Worm (Caenorhabditis elegans) whole organism, L3 larva: ENCODE results near the gene clc-13.

Source experiments
- aly-2 ChIP-seq: fragments of 150-350 bp; optimal IDR thresholded peaks from 2 replicates; lab custom pipeline; 2014; ENCODE audit warnings: missing biosample characterization, missing genetic modification characterization
- ama-1 ChIP-seq: fragments of 150-350 bp; optimal IDR thresholded peaks from 2 replicates; lab custom pipeline; 2018
- ceh-16 ChIP-seq: sonication (generic microtip); optimal IDR thresholded peaks from 2 replicates; lab custom pipeline; 2017; ENCODE audit warnings: missing biosample characterization, missing genetic modification characterization
- ceh-28 ChIP-seq: fragments of 150-350 bp; optimal IDR thresholded peaks from 2 replicates; lab custom pipeline; 2014; ENCODE audit warnings: missing biosample characterization, missing genetic modification reagents, missing genetic modification characterization
- ceh-82 ChIP-seq: fragments of 150-350 bp; optimal IDR thresholded peaks from 2 replicates; lab custom pipeline; 2014; ENCODE audit warnings: missing biosample characterization, missing genetic modification characterization
- daf-12 ChIP-seq: fragments of 150-350 bp; optimal IDR thresholded peaks from 2 replicates; lab custom pipeline; 2014; ENCODE audit warnings: missing biosample characterization, missing genetic modification reagents, missing genetic modification characterization
- elt-1 ChIP-seq: fragments of 150-350 bp; optimal IDR thresholded peaks from 2 replicates; lab custom pipeline; 2014; ENCODE audit warnings: missing biosample characterization, missing genetic modification characterization
- elt-2 ChIP-seq: sonication (generic microtip); optimal IDR thresholded peaks from 2 replicates; lab custom pipeline; 2016; ENCODE audit warnings: missing genetic modification reagents, mild to moderate bottlenecking, missing genetic modification characterization, missing compliant biosample characterization
- elt-3 ChIP-seq, 3 experiments: fragments of 150-350 bp in 1 of 3; sonication (generic microtip) in 2 of 3; optimal IDR thresholded peaks; 2 replicates in 2 of 3; 4 replicates in 1 of 3; lab custom pipeline; 2014 to 2017; ENCODE audit warnings: missing biosample characterization in 3 of 3, missing genetic modification characterization in 3 of 3
- eor-1 ChIP-seq, 2 experiments: fragments of 150-350 bp; optimal IDR thresholded peaks; 2 replicates each; lab custom pipeline; 2014 to 2018; ENCODE audit warnings: missing biosample characterization in 2 of 2, missing genetic modification characterization in 2 of 2
- fkh-10 ChIP-seq: sonication (generic microtip); optimal IDR thresholded peaks from 2 replicates; lab custom pipeline; 2017; ENCODE audit warnings: missing biosample characterization, missing genetic modification reagents, missing genetic modification characterization
- fkh-2 ChIP-seq: fragments of 150-350 bp; optimal IDR thresholded peaks from 2 replicates; lab custom pipeline; 2014; ENCODE audit warnings: missing biosample characterization, missing genetic modification reagents, missing genetic modification characterization
- fos-1 ChIP-seq: fragments of 150-350 bp; optimal IDR thresholded peaks from 2 replicates; lab custom pipeline; 2014; ENCODE audit warnings: missing biosample characterization, missing genetic modification characterization
- hmg-11 ChIP-seq: sonication (generic microtip); optimal IDR thresholded peaks from 2 replicates; lab custom pipeline; 2016; ENCODE audit warnings: missing genetic modification characterization, missing compliant biosample characterization
- jun-1 ChIP-seq: fragments of 150-350 bp; optimal IDR thresholded peaks from 2 replicates; lab custom pipeline; 2014; ENCODE audit warnings: missing biosample characterization, missing genetic modification reagents, missing genetic modification characterization
- lin-39 ChIP-seq: fragments of 150-350 bp; optimal IDR thresholded peaks from 2 replicates; lab custom pipeline; 2018; ENCODE audit warnings: missing biosample characterization, missing genetic modification reagents, missing genetic modification characterization
- mml-1 ChIP-seq: fragments of 150-350 bp; sonication (generic microtip); optimal IDR thresholded peaks from 3 replicates; lab custom pipeline; 2014; ENCODE audit warnings: missing biosample characterization, missing genetic modification characterization
- nfya-1 ChIP-seq: sonication (generic microtip); optimal IDR thresholded peaks from 2 replicates; lab custom pipeline; 2017; ENCODE audit warnings: missing genetic modification characterization, mild to moderate bottlenecking, missing compliant biosample characterization, antibody characterized with exemption, moderate library complexity; ENCODE audit not compliant: insufficient read depth
- nhr-237 ChIP-seq: fragments of 150-350 bp; optimal IDR thresholded peaks from 2 replicates; lab custom pipeline; 2014; ENCODE audit warnings: missing biosample characterization, missing genetic modification characterization
- nhr-25 ChIP-seq: sonication (generic microtip); optimal IDR thresholded peaks from 2 replicates; lab custom pipeline; 2017; ENCODE audit warnings: missing biosample characterization, missing genetic modification characterization
- nhr-43 ChIP-seq: sonication (generic microtip); optimal IDR thresholded peaks from 2 replicates; lab custom pipeline; 2016; ENCODE audit warnings: mild to moderate bottlenecking, missing genetic modification characterization, missing compliant biosample characterization; ENCODE audit not compliant: poor library complexity, severe bottlenecking
- nhr-67 ChIP-seq: fragments of 150-350 bp; optimal IDR thresholded peaks from 2 replicates; lab custom pipeline; 2014; ENCODE audit warnings: missing biosample characterization, missing genetic modification characterization
- nhr-76 ChIP-seq: fragments of 150-350 bp; sonication (generic microtip); optimal IDR thresholded peaks from 5 replicates; lab custom pipeline; 2014; ENCODE audit warnings: missing biosample characterization, missing genetic modification characterization
- pqm-1 ChIP-seq: fragments of 150-350 bp; optimal IDR thresholded peaks from 2 replicates; lab custom pipeline; 2017; ENCODE audit warnings: missing biosample characterization, missing genetic modification characterization, inconsistent platforms
- skn-1 ChIP-seq: fragments of 150-350 bp; optimal IDR thresholded peaks from 2 replicates; lab custom pipeline; 2014; ENCODE audit warnings: missing biosample characterization, missing genetic modification characterization
- snpc-4 ChIP-seq: fragments of 150-350 bp; optimal IDR thresholded peaks from 2 replicates; lab custom pipeline; 2014; ENCODE audit warnings: missing biosample characterization, missing genetic modification characterization
- tbx-2 ChIP-seq: sonication (generic microtip); optimal IDR thresholded peaks from 2 replicates; lab custom pipeline; 2016; ENCODE audit warnings: mild to moderate bottlenecking, missing genetic modification characterization, missing compliant biosample characterization
- unc-39 ChIP-seq: sonication (generic microtip); optimal IDR thresholded peaks from 4 replicates; lab custom pipeline; 2017; ENCODE audit warnings: missing biosample characterization, missing genetic modification characterization
- zag-1 ChIP-seq: fragments of 150-350 bp; optimal IDR thresholded peaks from 2 replicates; lab custom pipeline; 2014; ENCODE audit warnings: missing biosample characterization, missing genetic modification characterization
- ztf-11 ChIP-seq: fragments of 150-350 bp; optimal IDR thresholded peaks from 2 replicates; lab custom pipeline; 2014; ENCODE audit warnings: missing biosample characterization, missing genetic modification characterization
- ztf-4 ChIP-seq: fragments of 150-350 bp; optimal IDR thresholded peaks from 2 replicates; lab custom pipeline; 2014; ENCODE audit warnings: missing biosample characterization, missing genetic modification characterization

The clc-13 gene

DNA sequence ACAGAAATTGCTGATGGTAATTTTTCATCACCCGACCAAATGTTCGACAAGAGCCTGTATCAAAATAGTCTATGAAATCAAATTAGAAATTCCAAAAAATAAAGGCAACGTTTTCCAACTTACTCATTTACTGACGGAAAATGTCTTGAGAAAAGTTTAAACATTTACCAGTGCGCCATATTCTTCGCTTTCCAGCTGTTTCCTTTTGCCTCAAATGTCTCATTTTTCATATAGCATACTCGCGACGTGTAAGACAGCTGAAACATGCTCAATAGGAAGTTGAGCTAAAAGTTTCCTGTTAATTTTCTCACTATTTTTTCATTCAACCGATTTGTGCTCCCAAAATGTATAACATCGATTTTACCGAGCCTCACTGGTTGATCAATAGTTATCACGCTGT, 45.8 kb downstream of the clc-13 start, which contains the start of gene sri-66:
TSS of gene sri-66 (plus strand) at position 301 of the 400 bp plus-strand sequence.
- TF ChIP-seq hmg-11 (tag; lab: Kevin White, UChicago) (no peak), fos-1 (no peak), mml-1 (no peak), nhr-76 (tag; lab: Kevin White, UChicago) (no peak), nhr-25 (tag; lab: Kevin White, UChicago) (no peak), zag-1 (tag; lab: Kevin White, UChicago) (no peak), ceh-28 (no peak), eor-1 (tag; optimal IDR thresholded peaks at IDR 0.05; lab: Kevin White, UChicago) (no peak), fkh-2 (tag; lab: Kevin White, UChicago) (no peak), lin-39 (tag; lab: Kevin White, UChicago) (no peak), nhr-237 (tag; lab: Kevin White, UChicago) (no peak), elt-3 (tag; optimal IDR thresholded peaks at IDR 0.05; lab: Kevin White, UChicago) (no peak)

DNA sequence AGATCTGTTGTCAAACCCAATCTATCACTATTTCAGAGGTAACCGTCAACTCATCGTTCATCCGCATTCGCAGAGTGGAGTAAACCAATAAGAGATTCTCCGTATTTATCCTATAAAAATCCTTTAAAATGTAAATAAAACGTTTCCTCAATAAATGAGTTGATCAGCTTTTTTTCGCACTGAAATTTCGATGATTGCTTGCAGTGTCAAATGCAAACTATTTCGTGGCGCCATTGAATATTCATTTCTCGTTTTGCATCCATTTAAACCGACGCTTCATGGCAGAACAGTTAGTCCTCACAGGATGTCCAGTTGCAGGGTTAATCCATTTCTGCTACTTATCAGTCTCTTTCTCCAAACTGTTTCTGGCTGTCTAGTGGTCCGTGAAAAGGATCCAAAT, 47.4 kb downstream of the clc-13 start, which contains the start of gene F28B1.9:
TSS of gene F28B1.9 (plus strand) at position 301 of the 400 bp plus-strand sequence.
- TF ChIP-seq ama-1 (lab: Kevin White, UChicago) (no peak), pqm-1 (tag; lab: Kevin White, UChicago) (no peak), tbx-2 (tag; lab: Kevin White, UChicago) (no peak), ceh-16 (tag; lab: Kevin White, UChicago) (no peak), elt-1 (tag; lab: Kevin White, UChicago) (no peak), nhr-237 (tag; lab: Kevin White, UChicago) (no peak), elt-2 (tag; lab: Kevin White, UChicago) (no peak), ztf-4 (no peak), zag-1 (tag; lab: Kevin White, UChicago) (no peak), daf-12 (tag; lab: Kevin White, UChicago) (no peak), snpc-4 (tag; lab: Kevin White, UChicago) (no peak), nhr-67 (tag; lab: Kevin White, UChicago) (no peak), ceh-82 (tag; lab: Kevin White, UChicago) (no peak)

DNA sequence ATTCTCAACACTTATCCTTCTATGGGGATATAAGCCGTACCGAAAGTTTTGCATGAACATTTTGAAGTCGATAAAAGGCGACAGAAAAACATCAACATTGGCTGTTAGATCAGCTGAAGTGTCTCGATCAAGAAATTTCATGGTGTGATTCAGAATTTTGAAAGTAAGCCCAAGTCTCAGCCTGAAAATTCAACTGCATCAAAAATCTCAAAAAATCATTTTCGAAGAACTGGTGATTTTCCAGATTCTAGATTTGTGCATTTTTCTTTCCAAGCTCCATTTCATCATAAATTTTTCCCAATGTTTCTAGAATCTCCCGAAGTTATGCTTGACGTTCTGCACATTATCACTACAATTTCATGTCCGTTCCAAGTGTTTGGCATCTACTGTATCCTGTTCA, 50.5 kb downstream of the clc-13 start, which contains the start of gene srh-255:
TSS of gene srh-255 (plus strand) at position 301 of the 400 bp plus-strand sequence.
- TF ChIP-seq zag-1 (tag; lab: Kevin White, UChicago) (no peak), skn-1 (no peak), unc-39 (tag; lab: Kevin White, UChicago) (no peak), fkh-2 (tag; lab: Kevin White, UChicago) (no peak), lin-39 (tag; lab: Kevin White, UChicago) (no peak), ama-1 (lab: Kevin White, UChicago) (no peak), nhr-43 (tag; lab: Kevin White, UChicago) (no peak), aly-2 (tag; lab: Kevin White, UChicago) (no peak), ceh-28 (no peak), jun-1 (tag; lab: Kevin White, UChicago) (no peak), fkh-10 (GFP tag; lab: Kevin White, UChicago) (no peak), nhr-237 (tag; lab: Kevin White, UChicago) (no peak), ztf-11 (no peak), nfya-1 (tag; lab: Kevin White, UChicago) (no peak), nhr-67 (tag; lab: Kevin White, UChicago) (no peak), nhr-25 (tag; lab: Kevin White, UChicago) (no peak)
- TF ChIP-seq, all 47 proteins: peak for 0
